Fruit fly (Drosophila melanogaster): ENCODE data around the gene eIF3e.

eIF3e gene

DNA sequence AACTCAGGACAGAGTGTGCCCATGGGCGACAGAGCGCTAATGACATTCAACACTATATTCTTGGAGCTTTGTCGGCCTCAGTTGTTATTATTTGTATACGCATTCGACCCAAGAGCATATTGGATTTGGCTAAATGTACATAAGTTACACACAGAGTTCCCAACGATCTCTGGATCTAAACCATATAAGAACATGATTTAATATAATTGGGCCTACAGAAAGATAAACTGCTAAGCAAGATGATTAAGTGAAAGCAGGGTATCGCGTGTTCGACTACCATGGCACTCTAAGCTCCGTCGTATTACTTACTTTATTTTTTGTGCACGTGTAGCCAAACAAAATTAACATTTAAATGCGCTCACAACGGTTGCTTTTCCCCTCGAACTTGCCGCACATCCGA lies 26.5 kb downstream of the eIF3e start (continued):
- TF ChIP-seq Pdp1 (GFP tag; optimal IDR thresholded peaks at IDR 0.05) (peak in 1 of 2 experiments; percentile 40), mirr (GFP tag; optimal IDR thresholded peaks at IDR 0.05) (no peak), eve (GFP tag; optimal IDR thresholded peaks at IDR 0.05) (peak in 1 of 2 experiments; percentile 78), ems (GFP tag; optimal IDR thresholded peaks at IDR 0.05) (no peak), CG13296 (GFP tag; optimal IDR thresholded peaks at IDR 0.05) (no peak), pho (GFP tag; optimal IDR thresholded peaks at IDR 0.05) (no peak), CG10267 (tag; optimal IDR thresholded peaks at IDR 0.05) (peak; percentile 14), al (GFP tag; IDR thresholded peaks at IDR 0.05) (no peak), gem (tag; optimal IDR thresholded peaks at IDR 0.05) (peak; percentile 64), CG8359 (GFP tag; optimal IDR thresholded peaks at IDR 0.05; ENCODE audit: borderline replicate concordance) (no peak), Antp (GFP tag; optimal IDR thresholded peaks at IDR 0.05) (peak; percentile 25), nom (GFP tag; optimal IDR thresholded peaks at IDR 0.05) (no peak), Oli (tag; optimal IDR thresholded peaks at IDR 0.05) (peak; percentile 59), Gug (GFP tag; IDR thresholded peaks at IDR 0.05) (no peak), chm (GFP tag; IDR thresholded peaks at IDR 0.05) (peak; percentile 48; the same call in 1 of the 2 replicates), Fer1 (GFP tag; optimal IDR thresholded peaks at IDR 0.05) (no peak), unpg (GFP tag; optimal IDR thresholded peaks at IDR 0.05) (peak; percentile 46), ssp (GFP tag; IDR thresholded peaks at IDR 0.05) (no peak), bowl (GFP tag; IDR thresholded peaks at IDR 0.05) (no peak), Hey (tag; optimal IDR thresholded peaks at IDR 0.05) (peak; percentile 8), bcd (GFP tag; optimal IDR thresholded peaks at IDR 0.05) (peak; percentile 9), CG12236 (GFP tag; optimal IDR thresholded peaks at IDR 0.05) (no peak), Optix (GFP tag; IDR thresholded peaks at IDR 0.05) (peak; percentile 66; the same call in 2 of the 3 replicates), CG16863 (GFP tag; optimal IDR thresholded peaks at IDR 0.05) (peak; percentile 39), CG4820 (GFP tag; optimal IDR thresholded peaks at IDR 0.05) (peak; percentile 21), E2f1 (GFP tag; IDR thresholded peaks at IDR 0.05) (no peak), CG17568 (GFP tag; optimal IDR thresholded peaks at IDR 0.05) (peak; percentile 23), C15 (GFP tag; IDR thresholded peaks at IDR 0.05) (no peak), MESR4 (GFP tag; optimal IDR thresholded peaks at IDR 0.05) (no peak), dm (GFP tag; optimal IDR thresholded peaks at IDR 0.05) (peak; percentile 10), PHDP (tag; optimal IDR thresholded peaks at IDR 0.05) (peak; percentile 45), CG8924 (tag; optimal IDR thresholded peaks at IDR 0.05) (peak; percentile 26), run (tag; optimal IDR thresholded peaks at IDR 0.05) (no peak), CG7987 (GFP tag; optimal IDR thresholded peaks at IDR 0.05) (no peak), Gsc (GFP tag; IDR thresholded peaks at IDR 0.05) (no peak), CG4424 (GFP tag; optimal IDR thresholded peaks at IDR 0.05) (peak; percentile 35), CG8388 (GFP tag; optimal IDR thresholded peaks at IDR 0.05) (peak; percentile 34), phol (tag; optimal IDR thresholded peaks at IDR 0.05) (peak; percentile 49), CG3838 (GFP tag; optimal IDR thresholded peaks at IDR 0.05) (no peak), CG18619 (GFP tag; optimal IDR thresholded peaks at IDR 0.05) (peak; percentile 4), Xrp1 (GFP tag; IDR thresholded peaks at IDR 0.05) (peak; percentile 47; the same call in 1 of the 2 replicates), CG6765 (GFP tag; optimal IDR thresholded peaks at IDR 0.05) (no peak), NC2α (GFP tag; optimal IDR thresholded peaks at IDR 0.05) (peak; percentile 7), az2 (GFP tag; optimal IDR thresholded peaks at IDR 0.05) (peak; percentile 64), D (optimal IDR thresholded peaks at IDR 0.05) (no peak), D (GFP tag; optimal IDR thresholded peaks at IDR 0.05) (peak; percentile 42), CG7839 (tag; optimal IDR thresholded peaks at IDR 0.05) (peak; percentile 52), sc (optimal IDR thresholded peaks at IDR 0.05) (no peak), sc (GFP tag; optimal IDR thresholded peaks at IDR 0.05) (peak; percentile 36), chif (GFP tag; optimal IDR thresholded peaks at IDR 0.05) (peak; percentile 38 to 62), Chrac-16 (GFP tag; optimal IDR thresholded peaks at IDR 0.05) (peak; percentile 29)
